Worm (Caenorhabditis elegans): ENCODE results near the gene nhr-42.

nhr-42 gene

DNA sequence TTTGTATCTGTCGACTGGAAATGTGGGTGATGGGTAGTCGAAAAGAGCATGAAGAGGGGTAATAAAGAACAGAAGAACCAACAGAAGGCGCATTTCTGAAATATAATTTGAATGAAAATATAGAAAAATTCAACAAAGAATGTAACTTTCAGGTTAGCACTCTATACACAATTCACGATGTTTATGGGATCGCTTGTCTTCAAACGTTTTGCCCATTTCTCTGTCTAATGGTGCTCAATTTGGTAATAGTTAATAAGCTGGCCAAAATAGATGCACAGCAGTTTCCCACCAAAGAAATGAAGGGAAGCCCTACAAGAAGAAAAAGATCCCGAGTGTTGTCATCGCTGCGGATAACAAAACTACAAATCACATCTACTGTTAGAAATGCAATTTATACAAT lies 48.9 kb downstream of the nhr-42 start, which contains the start of gene F20A1.8:
F20A1.8 (minus strand) TSS at position 101 of the 400 bp plus-strand sequence.
- TF ChIP-seq odd-2 (tag; optimal IDR thresholded peaks at IDR 0.05): no peak
- no peak for TF ChIP-seq pag-3 (tag; optimal IDR thresholded peaks at IDR 0.05; ENCODE audit: borderline replicate concordance)
- no peak for TF ChIP-seq dve-1 (tag; optimal IDR thresholded peaks at IDR 0.05)
- TF ChIP-seq K02D7.2 (tag; optimal IDR thresholded peaks at IDR 0.05): no peak
- TF ChIP-seq ceh-6 (GFP tag; optimal IDR thresholded peaks at IDR 0.05): no peak
- TF ChIP-seq pat-9 (tag; optimal IDR thresholded peaks at IDR 0.05): no peak
- TF ChIP-seq ceh-31 (tag; optimal IDR thresholded peaks at IDR 0.05): no peak
- TF ChIP-seq dmd-4 (tag; optimal IDR thresholded peaks at IDR 0.05; ENCODE audit: borderline replicate concordance): no peak
- TF ChIP-seq fkh-6 (tag; optimal IDR thresholded peaks at IDR 0.05): no peak
- no peak for TF ChIP-seq ceh-14 (tag; optimal IDR thresholded peaks at IDR 0.05)
- TF ChIP-seq fax-1 (tag; optimal IDR thresholded peaks at IDR 0.05): no peak
- no peak for TF ChIP-seq npax-4 (tag; optimal IDR thresholded peaks at IDR 0.05)
- no peak for TF ChIP-seq unc-3 (GFP tag; conservative IDR thresholded peaks at IDR 0.05)
- TF ChIP-seq unc-3 (tag; optimal IDR thresholded peaks at IDR 0.05): no peak

ce11 chrV:7050153-7050552 lies 51.5 kb downstream of the nhr-42 start:
- TF ChIP-seq fax-1 (tag; optimal IDR thresholded peaks at IDR 0.05): no peak
- no peak for TF ChIP-seq hlh-30 (tag; optimal IDR thresholded peaks at IDR 0.05; ENCODE audit: insufficient read depth)
- no peak for TF ChIP-seq ttx-3 (tag; optimal IDR thresholded peaks at IDR 0.05)
- TF ChIP-seq ceh-14 (tag; optimal IDR thresholded peaks at IDR 0.05): no peak
- no peak for TF ChIP-seq ceh-24 (tag; optimal IDR thresholded peaks at IDR 0.05)
- no peak for TF ChIP-seq C38D4.7 (GFP tag; optimal IDR thresholded peaks at IDR 0.05)
- no peak for TF ChIP-seq sox-4 (tag; optimal IDR thresholded peaks at IDR 0.05)
- no peak for TF ChIP-seq ahr-1 (tag; optimal IDR thresholded peaks at IDR 0.05)
- no peak for TF ChIP-seq dve-1 (tag; optimal IDR thresholded peaks at IDR 0.05)
- TF ChIP-seq unc-55 (GFP tag; optimal IDR thresholded peaks at IDR 0.05): no peak
- TF ChIP-seq gmeb-2 (tag; optimal IDR thresholded peaks at IDR 0.05): no peak
- TF ChIP-seq npax-4 (tag; optimal IDR thresholded peaks at IDR 0.05): no peak
- TF ChIP-seq dmd-4 (tag; optimal IDR thresholded peaks at IDR 0.05; ENCODE audit: borderline replicate concordance): no peak
- TF ChIP-seq hlh-8 (tag; optimal IDR thresholded peaks at IDR 0.05): no peak
- TF ChIP-seq pha-2 (tag; optimal IDR thresholded peaks at IDR 0.05): no peak
- no peak for TF ChIP-seq K09A11.1 (tag; optimal IDR thresholded peaks at IDR 0.05; ENCODE audit: insufficient read depth)
- no peak for TF ChIP-seq ztf-16 (tag; optimal IDR thresholded peaks at IDR 0.05)

Measured in whole organism, late embryonic.